Fruit fly (Drosophila melanogaster) whole organism, embryonic: Measurements from ENCODE around the gene CG14960.

Source experiments
- Atf6 ChIP-seq: fragments of 200-800 bp; sonication (Bioruptor generic); IDR thresholded peaks from 2 replicates; pipeline ENCODE4 v1.3.6; 2022; ENCODE audit warnings: missing biosample characterization, missing genetic modification characterization
- CG10321 ChIP-seq: fragments of 200-800 bp; sonication (Bioruptor generic); IDR thresholded peaks from 2 replicates; pipeline ENCODE4 v1.3.6; 2022; ENCODE audit warnings: missing biosample characterization, missing genetic modification characterization
- CG12391 ChIP-seq: fragments of 200-800 bp; sonication (Bioruptor generic); optimal IDR thresholded peaks from 3 replicates; lab custom pipeline; 2018; ENCODE audit warnings: missing biosample characterization, mild to moderate bottlenecking, missing genetic modification characterization, moderate library complexity
- CG15011 ChIP-seq: fragments of 200-800 bp; sonication (Bioruptor generic); optimal IDR thresholded peaks from 3 replicates; lab custom pipeline; 2018; ENCODE audit warnings: missing biosample characterization, mild to moderate bottlenecking, missing genetic modification characterization
- CG15514 ChIP-seq: fragments of 200-800 bp; sonication (Bioruptor generic); optimal IDR thresholded peaks from 3 replicates; lab custom pipeline; 2017; ENCODE audit warnings: missing biosample characterization, missing genetic modification characterization, mild to moderate bottlenecking, moderate library complexity, missing genetic modification reagents
- CG17328 ChIP-seq: fragments of 200-800 bp; sonication (Bioruptor generic); IDR thresholded peaks from 2 replicates; pipeline ENCODE4 v1.3.6; 2022; ENCODE audit warnings: missing biosample characterization, missing genetic modification characterization
- CG17802 ChIP-seq: fragments of 200-800 bp; sonication (Bioruptor generic); optimal IDR thresholded peaks from 2 replicates; lab custom pipeline; 2018; ENCODE audit warnings: missing biosample characterization, mild to moderate bottlenecking, missing genetic modification characterization, moderate library complexity
- CG2875 ChIP-seq: fragments of 200-800 bp; sonication (Bioruptor generic); optimal IDR thresholded peaks from 2 replicates; lab custom pipeline; 2017; ENCODE audit warnings: missing biosample characterization, mild to moderate bottlenecking, missing genetic modification characterization, missing genetic modification reagents
- CG30431 ChIP-seq: fragments of 200-800 bp; sonication (Bioruptor generic); optimal IDR thresholded peaks from 2 replicates; lab custom pipeline; 2017; ENCODE audit warnings: missing biosample characterization, missing genetic modification characterization
- CG3281 ChIP-seq: fragments of 200-800 bp; sonication (Bioruptor generic); optimal IDR thresholded peaks from 3 replicates; lab custom pipeline; 2017; ENCODE audit warnings: missing biosample characterization, mild to moderate bottlenecking, missing genetic modification characterization
- CG4820 ChIP-seq: fragments of 200-800 bp; sonication (Bioruptor generic); optimal IDR thresholded peaks from 3 replicates; lab custom pipeline; 2016; ENCODE audit warnings: missing biosample characterization, missing genetic modification characterization
- CG5180 ChIP-seq: fragments of 200-800 bp; sonication (Bioruptor generic); optimal IDR thresholded peaks from 3 replicates; lab custom pipeline; 2017; ENCODE audit warnings: missing biosample characterization, missing genetic modification characterization, mild to moderate bottlenecking, moderate library complexity, missing genetic modification reagents
- CG6272 ChIP-seq: fragments of 200-800 bp; sonication (Bioruptor generic); IDR thresholded peaks from 2 replicates; pipeline ENCODE4 v1.3.6; 2022; ENCODE audit warnings: missing biosample characterization, missing genetic modification characterization
- CG7745 ChIP-seq: fragments of 200-800 bp; sonication (Bioruptor generic); optimal IDR thresholded peaks from 2 replicates; lab custom pipeline; 2018; ENCODE audit warnings: missing biosample characterization, mild to moderate bottlenecking, missing genetic modification characterization, moderate library complexity
- CG8388 ChIP-seq: fragments of 200-800 bp; sonication (Bioruptor generic); optimal IDR thresholded peaks from 2 replicates; lab custom pipeline; 2019; ENCODE audit warnings: missing biosample characterization, mild to moderate bottlenecking, missing genetic modification characterization, moderate library complexity
- Dip2 ChIP-seq: fragments of 200-800 bp; sonication (Bioruptor generic); IDR thresholded peaks from 2 replicates; pipeline ENCODE4 v1.3.6; 2022; ENCODE audit warnings: missing biosample characterization, missing genetic modification characterization
- Drgx ChIP-seq: fragments of 200-800 bp; sonication (Bioruptor generic); IDR thresholded peaks from 2 replicates; pipeline ENCODE4 v1.3.6; 2022; ENCODE audit warnings: missing biosample characterization, missing genetic modification characterization
- H2.0 ChIP-seq: fragments of 200-800 bp; sonication (Bioruptor generic); IDR thresholded peaks from 2 replicates; pipeline ENCODE4 v1.3.6; 2022; ENCODE audit warnings: missing biosample characterization, missing genetic modification characterization
- HLHmδ ChIP-seq: fragments of 200-800 bp; sonication (Bioruptor generic); optimal IDR thresholded peaks from 2 replicates; lab custom pipeline; 2018; ENCODE audit warnings: missing biosample characterization, mild to moderate bottlenecking, missing genetic modification characterization, moderate library complexity
- Kr ChIP-seq: fragments of 200-800 bp; sonication (Bioruptor generic); optimal IDR thresholded peaks from 2 replicates; lab custom pipeline; 2017; ENCODE audit warnings: missing biosample characterization, mild to moderate bottlenecking, missing genetic modification characterization
- Lim3 ChIP-seq: fragments of 200-800 bp; sonication (Bioruptor generic); IDR thresholded peaks from 2 replicates; pipeline ENCODE4 v1.3.6; 2022; ENCODE audit warnings: missing biosample characterization, missing genetic modification characterization
- Mad ChIP-seq: fragments of 200-800 bp; sonication (Bioruptor generic); optimal IDR thresholded peaks from 2 replicates; lab custom pipeline; 2016; ENCODE audit warnings: missing biosample characterization, missing genetic modification characterization
- Sry-β ChIP-seq: fragments of 200-800 bp; sonication (Bioruptor generic); optimal IDR thresholded peaks from 2 replicates; lab custom pipeline; 2018; ENCODE audit warnings: missing biosample characterization, mild to moderate bottlenecking, missing genetic modification characterization, moderate library complexity
- Stat92E ChIP-seq, 3 experiments: fragments of >200 bp in 2 of 3; fragments of 200-800 bp in 1 of 3; sonication (Bioruptor generic) in 1 of 3; optimal IDR thresholded peaks; 2 replicates each; lab custom pipeline; 2017 to 2019; ENCODE audit warnings: missing biosample characterization in 3 of 3, missing genetic modification characterization in 3 of 3, mild to moderate bottlenecking in 1 of 3, moderate library complexity in 1 of 3
- abd-A ChIP-seq: fragments of 200-800 bp; sonication (Bioruptor generic); optimal IDR thresholded peaks from 3 replicates; lab custom pipeline; 2019; ENCODE audit warnings: missing biosample characterization, mild to moderate bottlenecking, missing genetic modification characterization, moderate library complexity
- ara ChIP-seq: fragments of 200-800 bp; sonication (Bioruptor generic); IDR thresholded peaks from 2 replicates; pipeline ENCODE4 v1.3.6; 2022; ENCODE audit warnings: missing biosample characterization, missing genetic modification characterization
- bowl ChIP-seq: fragments of 200-800 bp; sonication (Bioruptor generic); IDR thresholded peaks from 2 replicates; pipeline ENCODE4 v1.3.6; 2022; ENCODE audit warnings: missing biosample characterization, missing genetic modification characterization
- caup ChIP-seq: fragments of 200-800 bp; sonication (Bioruptor generic); optimal IDR thresholded peaks from 3 replicates; lab custom pipeline; 2017; ENCODE audit warnings: missing biosample characterization, mild to moderate bottlenecking, missing genetic modification characterization, moderate library complexity; ENCODE audit not compliant: severe bottlenecking
- dmrt11E ChIP-seq: fragments of 200-800 bp; sonication (Bioruptor generic); optimal IDR thresholded peaks from 3 replicates; lab custom pipeline; 2018; ENCODE audit warnings: missing biosample characterization, mild to moderate bottlenecking, missing genetic modification characterization, moderate library complexity
- exex ChIP-seq: fragments of 200-800 bp; sonication (Bioruptor generic); optimal IDR thresholded peaks from 4 replicates; lab custom pipeline; 2018; ENCODE audit warnings: missing biosample characterization, mild to moderate bottlenecking, missing genetic modification characterization, moderate library complexity
- fu2 ChIP-seq: fragments of 200-800 bp; sonication (Bioruptor generic); optimal IDR thresholded peaks from 2 replicates; lab custom pipeline; 2016; ENCODE audit warnings: missing biosample characterization, missing genetic modification characterization
- gce ChIP-seq: fragments of 200-800 bp; sonication (Bioruptor generic); IDR thresholded peaks from 3 replicates; pipeline ENCODE4 v1.3.6; 2022; ENCODE audit warnings: missing biosample characterization, missing genetic modification characterization
- gcm2 ChIP-seq: fragments of 200-800 bp; sonication (Bioruptor generic); optimal IDR thresholded peaks from 2 replicates; lab custom pipeline; 2016; ENCODE audit warnings: missing biosample characterization, missing genetic modification characterization
- grau ChIP-seq: fragments of 200-800 bp; optimal IDR thresholded peaks from 3 replicates; lab custom pipeline; 2019; ENCODE audit warnings: missing biosample characterization, mild to moderate bottlenecking, missing genetic modification characterization, moderate library complexity
- grn ChIP-seq: fragments of 200-800 bp; sonication (Bioruptor generic); optimal IDR thresholded peaks from 3 replicates; lab custom pipeline; 2017; ENCODE audit warnings: missing biosample characterization, missing genetic modification characterization
- inv ChIP-seq: fragments of 200-800 bp; sonication (Bioruptor generic); IDR thresholded peaks from 2 replicates; pipeline ENCODE4 v1.3.6; 2022; ENCODE audit warnings: missing biosample characterization, missing genetic modification characterization; ENCODE audit not compliant: partially characterized antibody
- oc ChIP-seq: fragments of 200-800 bp; sonication (Bioruptor generic); optimal IDR thresholded peaks from 2 replicates; lab custom pipeline; 2018; ENCODE audit warnings: missing biosample characterization, mild to moderate bottlenecking, missing genetic modification characterization, moderate library complexity
- pan ChIP-seq, 4 experiments: fragments of >200 bp in 3 of 4; fragments of 200-800 bp in 1 of 4; sonication (Bioruptor generic) in 1 of 4; optimal IDR thresholded peaks in 3 of 4; IDR thresholded peaks in 1 of 4; 2 replicates each; pipeline versions ENCODE4 v1.3.6 to Lab custom; 2017 to 2022; ENCODE audit warnings: missing biosample characterization in 2 of 4, missing genetic modification characterization in 2 of 4, mixed read lengths in 1 of 4
- pho ChIP-seq: fragments of 200-800 bp; sonication (Bioruptor generic); optimal IDR thresholded peaks from 2 replicates; lab custom pipeline; 2016; ENCODE audit warnings: missing biosample characterization, missing genetic modification characterization
- sc ChIP-seq, 3 experiments: fragments of >200 bp in 2 of 3; fragments of 200-800 bp in 1 of 3; sonication (Bioruptor generic) in 1 of 3; optimal IDR thresholded peaks; 2 replicates in 2 of 3; 3 replicates in 1 of 3; lab custom pipeline; 2017; ENCODE audit warnings: mild to moderate bottlenecking in 1 of 3, missing biosample characterization in 1 of 3, missing genetic modification characterization in 1 of 3, missing genetic modification reagents in 1 of 3
- sens ChIP-seq: fragments of 200-800 bp; sonication (Bioruptor generic); peaks from one replicate; lab custom pipeline; 2016; ENCODE audit warnings: missing biosample characterization, missing genetic modification characterization
- sr ChIP-seq: fragments of 200-800 bp; sonication (Bioruptor generic); IDR thresholded peaks from 3 replicates; pipeline ENCODE4 v1.3.6; 2022; ENCODE audit warnings: missing biosample characterization, missing genetic modification characterization
- tll ChIP-seq, 2 experiments: fragments of 200-800 bp in 1 of 2; fragments of >200 bp in 1 of 2; sonication (Bioruptor generic) in 1 of 2; optimal IDR thresholded peaks; 2 replicates each; lab custom pipeline; 2017 to 2019; ENCODE audit warnings: missing biosample characterization in 2 of 2, missing genetic modification characterization in 2 of 2, mild to moderate bottlenecking in 1 of 2, moderate library complexity in 1 of 2
- tx ChIP-seq: fragments of 200-800 bp; sonication (Bioruptor generic); optimal IDR thresholded peaks from 2 replicates; lab custom pipeline; 2016; ENCODE audit warnings: missing biosample characterization, missing genetic modification characterization
- vvl ChIP-seq: fragments of 200-800 bp; sonication (Bioruptor generic); IDR thresholded peaks from 2 replicates; pipeline ENCODE4 v1.3.6; 2022; ENCODE audit warnings: missing biosample characterization, missing genetic modification characterization
- z ChIP-seq: fragments of 200-800 bp; sonication (Bioruptor generic); IDR thresholded peaks from 3 replicates; pipeline ENCODE4 v1.3.6; 2022; ENCODE audit warnings: missing biosample characterization, missing genetic modification characterization
- zen ChIP-seq: fragments of 200-800 bp; sonication (Bioruptor generic); optimal IDR thresholded peaks from 3 replicates; lab custom pipeline; 2018; ENCODE audit warnings: missing biosample characterization, mild to moderate bottlenecking, missing genetic modification characterization, moderate library complexity

Gene CG14960

dm6 chr3L:3315288-3315687 is 44.5 kb downstream of the CG14960 start, which contains the start of gene Drsl4:
Gene Drsl4, plus strand, starts transcription at chr3L:3315620.
- TF ChIP-seq vvl (GFP tag; lab: Robert Waterston, UW) (peak; percentile 82; the same call in 1 of the 2 replicates), fu2 (GFP tag; lab: Kevin White, UChicago) (no peak), Sry-β (peak; percentile 37), sens (GFP tag; lab: Kevin White, UChicago) (peak; percentile 0)

- TF ChIP-seq pho (GFP tag; lab: Kevin White, UChicago) = no peak
- TF ChIP-seq Dip2 (GFP tag; lab: Robert Waterston, UW) = no peak
- TF ChIP-seq grn (GFP tag; lab: Kevin White, UChicago) = peak; percentile 49
- no peak for TF ChIP-seq gce (GFP tag; lab: Robert Waterston, UW)
- no peak for TF ChIP-seq oc (tag; lab: Kevin White, UChicago)
- TF ChIP-seq zen (tag; lab: Kevin White, UChicago) = peak; percentile 23
- 0 out of 2 replicates have a peak, but pooled peaks have one; percentile 33 for TF ChIP-seq ara (GFP tag; lab: Robert Waterston, UW)
- no peak for TF ChIP-seq CG6272 (GFP tag; lab: Robert Waterston, UW)
- no peak for TF ChIP-seq grau (tag; lab: Kevin White, UChicago)
- TF ChIP-seq z = no peak
- TF ChIP-seq CG7745 = no peak
- peak; percentile 38 for TF ChIP-seq exex (tag; lab: Kevin White, UChicago)
- TF ChIP-seq CG8388 (GFP tag; lab: Kevin White, UChicago) = peak; percentile 98
- TF ChIP-seq abd-A = no peak
- no peak for TF ChIP-seq dmrt11E (tag; lab: Kevin White, UChicago)
- TF ChIP-seq Lim3 (GFP tag; lab: Robert Waterston, UW) = no peak
- no peak for TF ChIP-seq CG17328 (GFP tag; lab: Robert Waterston, UW)
- no peak for TF ChIP-seq CG12391 (tag; lab: Kevin White, UChicago)
- TF ChIP-seq tx = no peak
- TF ChIP-seq CG30431 (GFP tag; lab: Kevin White, UChicago) = no peak
- no peak for TF ChIP-seq Drgx (GFP tag; lab: Robert Waterston, UW)
These were observed 45.6 kb downstream of the CG14960 start, which contains the start of gene Drsl5 for dm6 chr3L:3316441-3316840. Gene Drsl5, plus strand, starts transcription at chr3L:3316781.

dm6 chr3L:3319223-3319643 is 48.4 kb downstream of the CG14960 start, which contains the start of the genes PIG-C, CG12016 and Dpm2:
Gene PIG-C, minus strand, starts transcription at chr3L:3319232.
Gene CG12016, plus strand, starts transcription at chr3L:3319555.
Gene Dpm2, plus strand, starts transcription at chr3L:3319555.
- TF ChIP-seq HLHmδ (GFP tag; lab: Kevin White, UChicago) = no peak
- peak; percentile 97 for TF ChIP-seq inv
- peak; percentile 27 for TF ChIP-seq CG3281
- TF ChIP-seq CG10321 (GFP tag; lab: Robert Waterston, UW) = no peak
- peak; percentile 64 for TF ChIP-seq CG4820 (GFP tag; lab: Kevin White, UChicago)
- no peak for TF ChIP-seq CG15011
- TF ChIP-seq Mad (GFP tag; lab: Kevin White, UChicago) = peak; percentile 73
- TF ChIP-seq Atf6 (GFP tag; lab: Robert Waterston, UW) = 0 out of 2 replicates have a peak, but pooled peaks have one; percentile 19
- peak; percentile 28 to 58 for TF ChIP-seq tll (GFP tag; optimal IDR thresholded peaks at IDR 0.05; lab: Kevin White, UChicago)
- TF ChIP-seq pan (optimal IDR thresholded peaks at IDR 0.05; lab: Kevin White, UChicago) = no peak
- peak in 1 of 2 experiments; percentile 54 for TF ChIP-seq pan (GFP tag; optimal IDR thresholded peaks at IDR 0.05 in 1 of 2, IDR thresholded peaks at IDR 0.05 in 1 of 2)
- no peak for TF ChIP-seq CG5180 (GFP tag; lab: Kevin White, UChicago)
- no peak for TF ChIP-seq gcm2 (GFP tag; lab: Kevin White, UChicago)
- no peak; the same call in 1 of the 2 replicates for TF ChIP-seq H2.0 (GFP tag; lab: Robert Waterston, UW)
- no peak for TF ChIP-seq sc (optimal IDR thresholded peaks at IDR 0.05; lab: Kevin White, UChicago)
- TF ChIP-seq sc (GFP tag; optimal IDR thresholded peaks at IDR 0.05; lab: Kevin White, UChicago) = no peak
- no peak for TF ChIP-seq sr
- TF ChIP-seq Stat92E (GFP tag; optimal IDR thresholded peaks at IDR 0.05; lab: Kevin White, UChicago) = no peak
- no peak for TF ChIP-seq CG15514 (GFP tag; lab: Kevin White, UChicago)
- no peak for TF ChIP-seq bowl (GFP tag; lab: Robert Waterston, UW)
- no peak for TF ChIP-seq CG2875
- TF ChIP-seq Kr = no peak
- TF ChIP-seq CG17802 (tag; lab: Kevin White, UChicago) = peak; percentile 18
- TF ChIP-seq caup (GFP tag; lab: Kevin White, UChicago) = peak; percentile 56
